Fruit fly (Drosophila melanogaster) whole organism, pupa: ENCODE results near the gene Prosbeta2.

Source experiments
- CG9948 ChIP-seq: fragments of 200-800 bp; sonication (Bioruptor generic); optimal IDR thresholded peaks from 2 replicates; lab custom pipeline; 2018; ENCODE audit warnings: missing biosample characterization, mild to moderate bottlenecking, missing genetic modification characterization, moderate library complexity
- EcR ChIP-seq: fragments of 200-800 bp; sonication (Bioruptor generic); optimal IDR thresholded peaks from 3 replicates; lab custom pipeline; 2019; ENCODE audit warnings: missing biosample characterization, missing genetic modification characterization, mild to moderate bottlenecking, moderate library complexity, missing genetic modification reagents
- fd96Ca ChIP-seq: fragments of 200-800 bp; sonication (Bioruptor generic); IDR thresholded peaks from 3 replicates; pipeline ENCODE4 v1.3.6; 2022; ENCODE audit warnings: missing biosample characterization, missing genetic modification characterization
- rn ChIP-seq: fragments of 200-800 bp; sonication (Bioruptor generic); IDR thresholded peaks from 2 replicates; pipeline ENCODE4 v1.3.6; 2022; ENCODE audit warnings: missing biosample characterization, missing genetic modification characterization

DNA sequence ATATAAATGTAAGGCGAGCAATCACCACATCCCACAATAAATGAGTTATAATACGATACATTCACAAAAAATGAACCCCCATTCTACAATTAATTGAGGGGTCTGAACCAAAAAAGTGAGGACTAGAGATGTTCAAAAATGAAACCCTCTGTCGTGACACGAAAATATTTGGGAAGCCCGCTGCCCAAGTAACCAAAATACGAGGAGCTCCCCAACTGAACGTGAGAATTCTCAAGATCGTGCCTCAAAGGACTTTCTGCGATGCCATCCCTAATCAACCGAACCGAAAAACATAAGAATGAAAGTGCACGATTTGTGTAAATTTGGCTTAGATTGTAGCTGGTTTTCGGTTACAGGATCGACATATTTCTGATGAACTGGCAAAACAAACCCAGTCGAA, 25.2 kb upstream of the Prosbeta2 start, which contains the start of gene Ocho:
- TF ChIP-seq EcR (no peak), rn (GFP tag; lab: Robert Waterston, UW) (no peak), CG9948 (tag; lab: Kevin White, UChicago) (no peak), fd96Ca (GFP tag; lab: Robert Waterston, UW) (no peak)
